Fruit fly (Drosophila melanogaster) whole organism: ENCODE data around the gene CG46426.

Source experiments
- CG8478 ChIP-seq: fragments of >200 bp; optimal IDR thresholded peaks from 2 replicates; lab custom pipeline; 2018; ENCODE audit warnings: inconsistent platforms
- EcR ChIP-seq, 2 experiments: fragments of >200 bp; optimal IDR thresholded peaks; 2 replicates each; lab custom pipeline; 2017; ENCODE audit warnings: missing biosample characterization in 2 of 2, missing genetic modification characterization in 2 of 2, missing genetic modification reagents in 2 of 2
- pan ChIP-seq: fragments of >200 bp; optimal IDR thresholded peaks from 2 replicates; lab custom pipeline; 2017
- psq ChIP-seq: fragments of >200 bp; optimal IDR thresholded peaks from 2 replicates; lab custom pipeline; 2017

DNA sequence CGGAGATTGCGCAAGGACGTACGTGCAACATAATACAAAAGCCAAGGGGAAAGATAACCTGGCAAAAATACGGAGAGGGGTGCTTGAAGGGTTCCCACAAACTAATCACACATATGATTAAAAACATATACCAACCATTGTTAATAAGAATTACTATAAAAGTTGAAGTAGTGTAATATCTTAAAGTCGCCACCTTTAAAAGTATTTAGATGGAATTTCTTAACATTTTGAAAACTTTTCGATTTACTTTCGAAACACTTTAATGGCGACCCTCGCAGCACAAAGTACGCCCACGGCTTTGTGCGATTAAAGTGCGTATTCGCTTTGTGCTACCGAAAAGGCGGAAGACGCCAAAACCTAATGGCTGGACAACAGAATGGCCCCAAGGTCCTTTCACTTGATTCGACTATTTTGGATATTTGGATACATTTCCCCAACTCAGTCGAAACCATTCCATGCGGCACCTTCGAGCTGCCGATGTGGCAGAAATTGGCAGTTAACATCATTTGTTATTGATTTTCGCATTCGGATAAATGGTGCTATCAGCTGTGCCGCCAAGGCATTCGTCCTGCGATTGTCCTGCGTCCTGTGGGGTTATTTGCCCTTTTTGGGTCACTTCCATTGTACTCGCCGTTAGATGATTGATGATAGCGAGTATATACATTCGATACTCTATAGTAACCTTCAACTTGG is 19.0 kb upstream of the CG46426 start:
- TF ChIP-seq EcR (GFP tag; optimal IDR thresholded peaks at IDR 0.05; lab: Kevin White, UChicago) = no peak
- TF ChIP-seq psq (lab: Kevin White, UChicago) = no peak
- no peak for TF ChIP-seq CG8478
- no peak for TF ChIP-seq pan (lab: Kevin White, UChicago)
